Worm (Caenorhabditis elegans) whole organism, late embryonic: ENCODE data around the gene idpp-16.
A peak's percentile ranks its signal among the peaks of the same experiment; 100 is the strongest.

ENCODE experiments used
- C08G9.2 ChIP-seq: sonication (generic microtip); optimal IDR thresholded peaks from 2 replicates; lab custom pipeline; 2016; ENCODE audit warnings: mild to moderate bottlenecking, missing genetic modification characterization, moderate library complexity, missing compliant biosample characterization
- C38D4.7 ChIP-seq: fragments of 200-800 bp; sonication (Bioruptor generic); optimal IDR thresholded peaks from 2 replicates; lab custom pipeline; 2018; ENCODE audit warnings: mild to moderate bottlenecking, missing genetic modification characterization, moderate library complexity, missing compliant biosample characterization
- K02D7.2 ChIP-seq: sonication (generic microtip); optimal IDR thresholded peaks from 2 replicates; lab custom pipeline; 2017; ENCODE audit warnings: mild to moderate bottlenecking, missing genetic modification characterization, missing compliant biosample characterization
- Y22D7AL.16 ChIP-seq: sonication (generic microtip); optimal IDR thresholded peaks from 2 replicates; lab custom pipeline; 2016; ENCODE audit warnings: missing genetic modification characterization, missing compliant biosample characterization
- ahr-1 ChIP-seq: sonication (generic microtip); optimal IDR thresholded peaks from 2 replicates; lab custom pipeline; 2016; ENCODE audit warnings: missing genetic modification characterization, missing compliant biosample characterization
- ama-1 ChIP-seq: fragments of 150-350 bp; optimal IDR thresholded peaks from 2 replicates; lab custom pipeline; 2014
- ceh-14 ChIP-seq: sonication (generic microtip); optimal IDR thresholded peaks from 2 replicates; lab custom pipeline; 2016; ENCODE audit warnings: missing genotype, missing genetic modification characterization, missing compliant biosample characterization
- ceh-18 ChIP-seq: sonication (generic microtip); optimal IDR thresholded peaks from 2 replicates; lab custom pipeline; 2016; ENCODE audit warnings: missing genetic modification characterization, missing compliant biosample characterization
- ceh-2 ChIP-seq: sonication (generic microtip); optimal IDR thresholded peaks from 2 replicates; lab custom pipeline; 2016; ENCODE audit warnings: missing genotype, missing genetic modification characterization, missing compliant biosample characterization
- ceh-22 ChIP-seq: sonication (generic microtip); optimal IDR thresholded peaks from 2 replicates; lab custom pipeline; 2017; ENCODE audit warnings: missing biosample characterization, missing genetic modification characterization
- ceh-24 ChIP-seq: sonication (generic microtip); optimal IDR thresholded peaks from 2 replicates; lab custom pipeline; 2016; ENCODE audit warnings: mild to moderate bottlenecking, missing genetic modification characterization, missing compliant biosample characterization
- ceh-30 ChIP-seq: fragments of 150-350 bp; optimal IDR thresholded peaks from 2 replicates; lab custom pipeline; 2014; ENCODE audit warnings: missing biosample characterization, missing genetic modification characterization
- ceh-31 ChIP-seq: sonication (generic microtip); optimal IDR thresholded peaks from 2 replicates; lab custom pipeline; 2016; ENCODE audit warnings: missing genetic modification characterization, missing compliant biosample characterization
- ceh-34 ChIP-seq: sonication (generic microtip); optimal IDR thresholded peaks from 2 replicates; lab custom pipeline; 2016; ENCODE audit warnings: mild to moderate bottlenecking, missing genetic modification characterization, missing compliant biosample characterization
- ceh-45 ChIP-seq: fragments of 200-800 bp; sonication (Bioruptor generic); IDR thresholded peaks from 2 replicates; pipeline ENCODE4 v1.3.6; 2022; ENCODE audit warnings: missing genetic modification reagents, missing genetic modification characterization, missing compliant biosample characterization
- ceh-48 ChIP-seq: sonication (generic microtip); optimal IDR thresholded peaks from 2 replicates; lab custom pipeline; 2016; ENCODE audit warnings: missing genetic modification characterization, inconsistent platforms, missing compliant biosample characterization
- ceh-9 ChIP-seq: sonication (generic microtip); optimal IDR thresholded peaks from 2 replicates; lab custom pipeline; 2016; ENCODE audit warnings: mild to moderate bottlenecking, missing genetic modification characterization, inconsistent platforms, missing compliant biosample characterization
- dmd-4 ChIP-seq: sonication (generic microtip); optimal IDR thresholded peaks from 2 replicates; lab custom pipeline; 2016; ENCODE audit warnings: borderline replicate concordance, missing genetic modification characterization, missing compliant biosample characterization
- dve-1 ChIP-seq: sonication (generic microtip); optimal IDR thresholded peaks from 2 replicates; lab custom pipeline; 2017; ENCODE audit warnings: antibody characterized with exemption, mild to moderate bottlenecking, missing genetic modification characterization, missing compliant biosample characterization
- elt-2 ChIP-seq: sonication (generic microtip); optimal IDR thresholded peaks from 2 replicates; lab custom pipeline; 2016; ENCODE audit warnings: missing genetic modification reagents, missing genetic modification characterization, missing compliant biosample characterization
- elt-4 ChIP-seq: sonication (generic microtip); optimal IDR thresholded peaks from 2 replicates; lab custom pipeline; 2016; ENCODE audit warnings: missing genetic modification characterization, missing compliant biosample characterization
- eyg-1 ChIP-seq: sonication (generic microtip); optimal IDR thresholded peaks from 2 replicates; lab custom pipeline; 2016; ENCODE audit warnings: missing genotype, missing genetic modification characterization, missing compliant biosample characterization
- fkh-10 ChIP-seq: fragments of 150-350 bp; optimal IDR thresholded peaks from 2 replicates; lab custom pipeline; 2014; ENCODE audit warnings: missing biosample characterization, missing genetic modification reagents, missing genetic modification characterization
- fkh-6 ChIP-seq: sonication (generic microtip); optimal IDR thresholded peaks from 2 replicates; lab custom pipeline; 2016; ENCODE audit warnings: missing genetic modification characterization, missing compliant biosample characterization
- gmeb-2 ChIP-seq: sonication (generic microtip); optimal IDR thresholded peaks from 2 replicates; lab custom pipeline; 2016; ENCODE audit warnings: missing genetic modification characterization, inconsistent platforms, missing compliant biosample characterization
- hlh-13 ChIP-seq: fragments of 200-800 bp; sonication (Bioruptor generic); optimal IDR thresholded peaks from 2 replicates; lab custom pipeline; 2018; ENCODE audit warnings: mild to moderate bottlenecking, missing genetic modification characterization, missing compliant biosample characterization
- hlh-15 ChIP-seq: sonication (generic microtip); optimal IDR thresholded peaks from 2 replicates; lab custom pipeline; 2016; ENCODE audit warnings: missing genetic modification characterization, missing compliant biosample characterization
- hlh-30 ChIP-seq: sonication (generic microtip); optimal IDR thresholded peaks from 2 replicates; lab custom pipeline; 2017; ENCODE audit warnings: antibody characterized with exemption, missing genetic modification characterization, missing compliant biosample characterization; ENCODE audit not compliant: insufficient read depth
- hlh-6 ChIP-seq: sonication (generic microtip); optimal IDR thresholded peaks from 2 replicates; lab custom pipeline; 2016; ENCODE audit warnings: missing genotype, missing genetic modification characterization, missing compliant biosample characterization
- hlh-8 ChIP-seq: sonication (generic microtip); optimal IDR thresholded peaks from 2 replicates; lab custom pipeline; 2016; ENCODE audit warnings: missing genotype, missing genetic modification characterization, missing compliant biosample characterization
- lim-6 ChIP-seq: sonication (generic microtip); optimal IDR thresholded peaks from 2 replicates; lab custom pipeline; 2016; ENCODE audit warnings: missing genetic modification characterization, missing compliant biosample characterization
- lin-11 ChIP-seq: fragments of 200-800 bp; sonication (Bioruptor generic); optimal IDR thresholded peaks from 2 replicates; lab custom pipeline; 2018; ENCODE audit warnings: mild to moderate bottlenecking, missing genetic modification characterization, missing compliant biosample characterization
- nfya-1 ChIP-seq: sonication (generic microtip); optimal IDR thresholded peaks from 2 replicates; lab custom pipeline; 2017; ENCODE audit warnings: missing genetic modification characterization, mild to moderate bottlenecking, missing compliant biosample characterization, antibody characterized with exemption, moderate library complexity
- nhr-11 ChIP-seq: fragments of 150-350 bp; optimal IDR thresholded peaks from 2 replicates; lab custom pipeline; 2014; ENCODE audit warnings: missing biosample characterization, missing genetic modification characterization
- npax-4 ChIP-seq: sonication (generic microtip); optimal IDR thresholded peaks from 2 replicates; lab custom pipeline; 2016; ENCODE audit warnings: missing genetic modification characterization, missing compliant biosample characterization
- odd-2 ChIP-seq: sonication (generic microtip); optimal IDR thresholded peaks from 2 replicates; lab custom pipeline; 2017; ENCODE audit warnings: antibody characterized with exemption, mild to moderate bottlenecking, missing genetic modification characterization, missing compliant biosample characterization
- pag-3 ChIP-seq: sonication (generic microtip); optimal IDR thresholded peaks from 2 replicates; lab custom pipeline; 2016; ENCODE audit warnings: missing compliant biosample characterization, missing genetic modification characterization, borderline replicate concordance
- pat-9 ChIP-seq: fragments of 200-800 bp; sonication (Bioruptor generic); optimal IDR thresholded peaks from 2 replicates; lab custom pipeline; 2018; ENCODE audit warnings: mild to moderate bottlenecking, missing genetic modification characterization, moderate library complexity, missing compliant biosample characterization
- pha-2 ChIP-seq: sonication (generic microtip); optimal IDR thresholded peaks from 2 replicates; lab custom pipeline; 2017; ENCODE audit warnings: mild to moderate bottlenecking, missing genetic modification characterization, missing compliant biosample characterization
- pha-4 ChIP-seq: fragments of 150-350 bp; optimal IDR thresholded peaks from 2 replicates; lab custom pipeline; 2018; ENCODE audit warnings: missing biosample characterization, missing genetic modification reagents, missing genetic modification characterization
- pqm-1 ChIP-seq: sonication (generic microtip); optimal IDR thresholded peaks from 2 replicates; lab custom pipeline; 2016; ENCODE audit warnings: missing genetic modification characterization, missing compliant biosample characterization
- pros-1 ChIP-seq: fragments of 150-350 bp; optimal IDR thresholded peaks from 2 replicates; lab custom pipeline; 2014; ENCODE audit warnings: missing biosample characterization, missing genetic modification reagents, missing genetic modification characterization
- ref-2 ChIP-seq: sonication (generic microtip); optimal IDR thresholded peaks from 2 replicates; lab custom pipeline; 2016; ENCODE audit warnings: missing genetic modification characterization, missing compliant biosample characterization
- rnt-1 ChIP-seq: sonication (generic microtip); optimal IDR thresholded peaks from 2 replicates; lab custom pipeline; 2016; ENCODE audit warnings: missing genetic modification characterization, missing compliant biosample characterization
- sdc-2 ChIP-seq: sonication (generic microtip); optimal IDR thresholded peaks from 2 replicates; lab custom pipeline; 2016; ENCODE audit warnings: missing genotype, missing genetic modification characterization, missing compliant biosample characterization
- sox-2 ChIP-seq: fragments of 200-800 bp; sonication (Bioruptor generic); IDR thresholded peaks from 2 replicates; pipeline ENCODE4 v1.3.6; 2022; ENCODE audit warnings: missing genetic modification reagents, missing genetic modification characterization, missing compliant biosample characterization
- sox-4 ChIP-seq: sonication (generic microtip); optimal IDR thresholded peaks from 2 replicates; lab custom pipeline; 2017; ENCODE audit warnings: mild to moderate bottlenecking, missing genetic modification characterization, inconsistent platforms, missing compliant biosample characterization
- tbx-7 ChIP-seq: sonication (generic microtip); optimal IDR thresholded peaks from 2 replicates; lab custom pipeline; 2016; ENCODE audit warnings: missing genotype, missing genetic modification characterization, missing compliant biosample characterization
- unc-3 ChIP-seq, 2 experiments: fragments of 200-800 bp in 1 of 2; sonication (Bioruptor generic) in 1 of 2; sonication (generic microtip) in 1 of 2; conservative IDR thresholded peaks in 1 of 2; optimal IDR thresholded peaks in 1 of 2; 2 replicates each; pipeline versions ENCODE4 v1.3.6 to Lab custom; 2016 to 2022; ENCODE audit warnings: missing compliant biosample characterization in 2 of 2, missing genetic modification characterization in 2 of 2, missing genetic modification reagents in 1 of 2
- unc-55 ChIP-seq: sonication (generic microtip); optimal IDR thresholded peaks from 2 replicates; lab custom pipeline; 2017; ENCODE audit warnings: missing biosample characterization, missing genetic modification reagents, missing genetic modification characterization
- unc-86 ChIP-seq: sonication (generic microtip); optimal IDR thresholded peaks from 2 replicates; lab custom pipeline; 2016; ENCODE audit warnings: missing genetic modification characterization, missing compliant biosample characterization
- zip-5 ChIP-seq: sonication (generic microtip); optimal IDR thresholded peaks from 2 replicates; lab custom pipeline; 2016; ENCODE audit warnings: missing genetic modification characterization, missing compliant biosample characterization
- ztf-16 ChIP-seq: sonication (generic microtip); optimal IDR thresholded peaks from 2 replicates; lab custom pipeline; 2017; ENCODE audit warnings: missing genetic modification characterization, missing compliant biosample characterization

idpp-16 gene

DNA sequence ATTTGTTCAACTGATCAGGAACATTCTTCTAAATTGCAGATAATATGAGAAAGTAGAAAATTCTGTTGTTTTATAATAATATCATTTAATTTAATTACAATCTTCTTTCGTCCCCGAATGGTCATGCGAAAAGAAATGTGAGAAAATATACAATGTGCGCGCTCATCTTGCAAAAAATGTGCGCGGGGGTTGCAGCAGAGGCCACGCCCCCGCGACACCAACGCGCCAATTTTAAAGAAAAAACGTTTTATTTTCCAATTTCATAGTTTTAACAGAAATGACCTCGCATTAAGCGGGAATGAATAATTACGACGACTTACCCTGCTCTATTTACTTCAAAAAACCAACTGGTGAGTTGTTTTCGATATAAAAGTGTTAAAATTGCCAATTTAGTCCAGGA is 4.2 kb upstream of the idpp-16 start, which contains the start of gene sas-5:
Gene sas-5 (plus strand): TSS at position 257 of the 400 bp plus-strand sequence.
- TF ChIP-seq dve-1 (tag; lab: Kevin White, UChicago) (peak; percentile 1), fkh-6 (tag; lab: Kevin White, UChicago) (peak; percentile 54), ceh-24 (peak; percentile 44), zip-5 (tag; lab: Kevin White, UChicago) (peak; percentile 66), pha-4 (tag; lab: Kevin White, UChicago) (no peak), C38D4.7 (GFP tag; lab: Kevin White, UChicago) (peak; percentile 80), ahr-1 (tag; lab: Kevin White, UChicago) (peak; percentile 62), ztf-16 (tag; lab: Kevin White, UChicago) (peak; percentile 80), nfya-1 (tag; lab: Kevin White, UChicago) (peak; percentile 79), unc-86 (tag; lab: Kevin White, UChicago) (peak; percentile 83), npax-4 (tag; lab: Kevin White, UChicago) (peak; percentile 59), C08G9.2 (tag; lab: Kevin White, UChicago) (peak; percentile 71), tbx-7 (peak; percentile 21), hlh-13 (GFP tag; lab: Kevin White, UChicago) (peak; percentile 5), lin-11 (peak; percentile 66), elt-4 (tag; lab: Kevin White, UChicago) (no peak), hlh-6 (peak; percentile 36), ceh-30 (no peak), ceh-31 (tag; lab: Kevin White, UChicago) (peak; percentile 79), pha-2 (tag; lab: Kevin White, UChicago) (peak; percentile 62), K02D7.2 (peak; percentile 57), lim-6 (tag; lab: Kevin White, UChicago) (peak; percentile 66), pros-1 (tag; lab: Kevin White, UChicago) (peak; percentile 20), elt-2 (tag; lab: Kevin White, UChicago) (peak; percentile 93), sdc-2 (no peak), sox-2 (peak; percentile 35; the same call in 1 of the 2 replicates), ceh-45 (GFP tag; lab: Robert Waterston, UW) (peak; percentile 77), pat-9 (tag; lab: Kevin White, UChicago) (peak; percentile 74), ceh-34 (tag; lab: Kevin White, UChicago) (peak; percentile 72), ceh-48 (tag; lab: Kevin White, UChicago) (peak; percentile 17), rnt-1 (peak; percentile 61), fkh-10 (GFP tag; lab: Kevin White, UChicago) (peak; percentile 51), eyg-1 (peak; percentile 65), ceh-18 (no peak), ceh-2 (peak; percentile 78), ceh-14 (tag; lab: Kevin White, UChicago) (peak; percentile 85), sox-4 (tag; lab: Kevin White, UChicago) (peak; percentile 88), pag-3 (no peak), hlh-8 (tag; lab: Kevin White, UChicago) (peak; percentile 80), unc-3 (GFP tag; conservative IDR thresholded peaks at IDR 0.05; lab: Robert Waterston, UW) (peak; percentile 61; the same call in 1 of the 2 replicates), unc-3 (tag; optimal IDR thresholded peaks at IDR 0.05; lab: Kevin White, UChicago) (peak; percentile 73), nhr-11 (no peak), Y22D7AL.16 (tag; lab: Kevin White, UChicago) (peak; percentile 77), hlh-30 (tag; lab: Kevin White, UChicago) (peak; percentile 13), pqm-1 (no peak), unc-55 (GFP tag; lab: Kevin White, UChicago) (no peak), odd-2 (tag; lab: Kevin White, UChicago) (peak; percentile 77), hlh-15 (tag; lab: Kevin White, UChicago) (peak; percentile 57), dmd-4 (peak; percentile 71), ref-2 (peak; percentile 73), ceh-22 (tag; lab: Kevin White, UChicago) (no peak), gmeb-2 (tag; lab: Kevin White, UChicago) (peak; percentile 79), ceh-9 (peak; percentile 40), ama-1 (lab: Kevin White, UChicago) (no peak)
